Worm (Caenorhabditis elegans) whole organism, L4 larva: Measurements from ENCODE around the gene str-177.
A peak's percentile ranks its signal among the peaks of the same experiment; 100 is the strongest.

Experiments used
- F37D6.2 ChIP-seq: sonication (generic microtip); optimal IDR thresholded peaks from 2 replicates; lab custom pipeline; 2016; ENCODE audit warnings: mild to moderate bottlenecking, missing genetic modification characterization, missing compliant biosample characterization
- F44E2.7 ChIP-seq: fragments of 200-800 bp; sonication (Bioruptor generic); IDR thresholded peaks from 2 replicates; pipeline ENCODE4 v2.1.2; 2022; ENCODE audit warnings: missing genetic modification characterization, missing compliant biosample characterization
- T20F7.1 ChIP-seq: fragments of 200-800 bp; sonication (Bioruptor generic); optimal IDR thresholded peaks from 2 replicates; lab custom pipeline; 2018; ENCODE audit warnings: mild to moderate bottlenecking, missing genetic modification characterization, missing compliant biosample characterization
- ceh-32 ChIP-seq: sonication (generic microtip); optimal IDR thresholded peaks from 2 replicates; lab custom pipeline; 2016; ENCODE audit warnings: mild to moderate bottlenecking, missing genetic modification characterization, missing compliant biosample characterization; ENCODE audit not compliant: poor library complexity
- ceh-82 ChIP-seq: sonication (generic microtip); optimal IDR thresholded peaks from 2 replicates; lab custom pipeline; 2017; ENCODE audit warnings: missing biosample characterization, missing genetic modification characterization
- ctbp-1 ChIP-seq: fragments of 200-800 bp; sonication (Bioruptor generic); IDR thresholded peaks from 2 replicates; pipeline ENCODE4 v1.3.6; 2022; ENCODE audit warnings: missing genetic modification reagents, missing genetic modification characterization, missing compliant biosample characterization
- daf-12 ChIP-seq: fragments of 150-350 bp; optimal IDR thresholded peaks from 2 replicates; lab custom pipeline; 2014; ENCODE audit warnings: missing biosample characterization, missing genetic modification reagents, missing genetic modification characterization
- daf-16 ChIP-seq, 3 experiments: sonication (generic microtip); optimal IDR thresholded peaks; 2 replicates each; lab custom pipeline; 2016 to 2017; ENCODE audit warnings: missing genetic modification characterization in 3 of 3, missing genetic modification reagents in 3 of 3, mild to moderate bottlenecking in 2 of 3, missing compliant biosample characterization in 2 of 3, missing biosample characterization in 1 of 3, moderate library complexity in 1 of 3
- dpl-1 ChIP-seq: fragments of 150-350 bp; optimal IDR thresholded peaks from 2 replicates; lab custom pipeline; 2014; ENCODE audit warnings: missing biosample characterization, missing genetic modification reagents, missing genetic modification characterization
- egl-27 ChIP-seq: sonication (generic microtip); optimal IDR thresholded peaks from 3 replicates; lab custom pipeline; 2017; ENCODE audit warnings: missing biosample characterization, missing genetic modification reagents, missing genetic modification characterization
- fos-1 ChIP-seq: fragments of 150-350 bp; optimal IDR thresholded peaks from 2 replicates; lab custom pipeline; 2014; ENCODE audit warnings: missing biosample characterization, missing genetic modification characterization
- gei-8 ChIP-seq: fragments of 200-800 bp; sonication (Bioruptor generic); optimal IDR thresholded peaks from 2 replicates; lab custom pipeline; 2018; ENCODE audit warnings: mild to moderate bottlenecking, missing genetic modification characterization, missing compliant biosample characterization
- hif-1 ChIP-seq, 2 experiments: sonication (generic microtip); optimal IDR thresholded peaks; 2 replicates each; lab custom pipeline; 2016 to 2017; ENCODE audit warnings: missing compliant biosample characterization in 2 of 2, missing genetic modification characterization in 2 of 2, missing genetic modification reagents in 2 of 2, missing genotype in 2 of 2, mild to moderate bottlenecking in 1 of 2
- hlh-11 ChIP-seq: fragments of 200-800 bp; sonication (Bioruptor generic); optimal IDR thresholded peaks from 2 replicates; lab custom pipeline; 2018; ENCODE audit warnings: mild to moderate bottlenecking, missing genetic modification characterization, missing compliant biosample characterization
- hlh-30 ChIP-seq: sonication (generic microtip); optimal IDR thresholded peaks from 2 replicates; lab custom pipeline; 2017; ENCODE audit warnings: antibody characterized with exemption, mild to moderate bottlenecking, missing genetic modification characterization, missing compliant biosample characterization; ENCODE audit not compliant: insufficient read depth
- hmg-1.1 ChIP-seq: fragments of 200-800 bp; sonication (Bioruptor generic); IDR thresholded peaks from 2 replicates; pipeline ENCODE4 v1.3.6; 2022; ENCODE audit warnings: missing genetic modification reagents, missing genetic modification characterization, missing compliant biosample characterization
- mep-1 ChIP-seq: fragments of 150-350 bp; sonication (generic microtip); optimal IDR thresholded peaks from 3 replicates; lab custom pipeline; 2014; ENCODE audit warnings: missing biosample characterization, missing genetic modification characterization
- mes-2 ChIP-seq: sonication (generic microtip); optimal IDR thresholded peaks from 2 replicates; lab custom pipeline; 2016; ENCODE audit warnings: missing genotype, mild to moderate bottlenecking, missing genetic modification characterization, missing compliant biosample characterization; ENCODE audit not compliant: poor library complexity, severe bottlenecking
- mxl-2 ChIP-seq: fragments of 200-800 bp; sonication (Bioruptor generic); conservative IDR thresholded peaks from 2 replicates; pipeline ENCODE4 v1.3.6; 2022; ENCODE audit warnings: missing genetic modification reagents, missing genetic modification characterization, missing compliant biosample characterization
- nhr-11 ChIP-seq: fragments of 150-350 bp; optimal IDR thresholded peaks from 2 replicates; lab custom pipeline; 2014; ENCODE audit warnings: missing biosample characterization, missing genetic modification characterization
- nhr-237 ChIP-seq: sonication (generic microtip); optimal IDR thresholded peaks from 2 replicates; lab custom pipeline; 2017; ENCODE audit warnings: missing biosample characterization, missing genetic modification characterization
- nhr-48 ChIP-seq: sonication (generic microtip); optimal IDR thresholded peaks from 2 replicates; lab custom pipeline; 2016; ENCODE audit warnings: mild to moderate bottlenecking, missing genetic modification characterization, missing compliant biosample characterization
- nhr-6 ChIP-seq: fragments of 150-350 bp; optimal IDR thresholded peaks from 2 replicates; lab custom pipeline; 2014; ENCODE audit warnings: missing biosample characterization, missing genetic modification characterization
- php-3 ChIP-seq: fragments of 200-800 bp; sonication (Bioruptor generic); IDR thresholded peaks from 2 replicates; pipeline ENCODE4 v1.3.6; 2022; ENCODE audit warnings: missing genetic modification reagents, missing genetic modification characterization, missing compliant biosample characterization
- pqm-1 ChIP-seq: sonication (generic microtip); optimal IDR thresholded peaks from 2 replicates; lab custom pipeline; 2017; ENCODE audit warnings: missing biosample characterization, missing genetic modification characterization
- tag-97 ChIP-seq: fragments of 200-800 bp; sonication (Bioruptor generic); IDR thresholded peaks from 2 replicates; pipeline ENCODE4 v1.3.6; 2022; ENCODE audit warnings: missing genetic modification characterization, missing compliant biosample characterization
- tra-1 ChIP-seq: fragments of 200-800 bp; sonication (Bioruptor generic); IDR thresholded peaks from 2 replicates; pipeline ENCODE4 v1.3.6; 2022; ENCODE audit warnings: missing genetic modification reagents, missing genetic modification characterization, missing compliant biosample characterization
- unc-62 ChIP-seq, 3 experiments: fragments of 150-350 bp in 1 of 3; sonication (generic microtip); optimal IDR thresholded peaks in 2 of 3; peaks in 1 of 3; 1 replicate in 1 of 3; 2 replicates in 2 of 3; lab custom pipeline; 2014 to 2017; ENCODE audit warnings: missing biosample characterization in 3 of 3, missing genetic modification characterization in 3 of 3, missing genetic modification reagents in 3 of 3, missing genotype in 1 of 3
- zip-11 ChIP-seq: fragments of 200-800 bp; sonication (Bioruptor generic); IDR thresholded peaks from 2 replicates; pipeline ENCODE4 v1.3.6; 2022; ENCODE audit warnings: missing genetic modification characterization, missing compliant biosample characterization
- ztf-11 ChIP-seq: fragments of 150-350 bp; optimal IDR thresholded peaks from 2 replicates; lab custom pipeline; 2014; ENCODE audit warnings: missing biosample characterization, missing genetic modification characterization

The str-177 gene

ce11 chrV:9243171-9243996 lies 44.6 kb upstream of the str-177 start, which contains the start of gene glo-4 (continued):
- peak; percentile 40 for TF ChIP-seq nhr-11 (tag; lab: Kevin White, UChicago)
- TF ChIP-seq dpl-1 (GFP tag; lab: Kevin White, UChicago): peak; percentile 80
- no peak for TF ChIP-seq tag-97
- peak; percentile 45; the same call in 1 of the 2 replicates for TF ChIP-seq hmg-1.1 (GFP tag; lab: Robert Waterston, UW)
- no peak for TF ChIP-seq F44E2.7
- 0 out of 2 replicates have a peak, but pooled peaks have one; percentile 50 for TF ChIP-seq ctbp-1 (GFP tag; lab: Robert Waterston, UW)
- TF ChIP-seq hlh-11: peak; percentile 78
- no peak for TF ChIP-seq daf-16 (GFP tag; optimal IDR thresholded peaks at IDR 0.05; lab: Kevin White, UChicago)
- TF ChIP-seq daf-16 (tag; optimal IDR thresholded peaks at IDR 0.05; lab: Kevin White, UChicago): peak; percentile 1
- TF ChIP-seq nhr-237: no peak
- peak; percentile 55 for TF ChIP-seq hlh-30 (tag; lab: Kevin White, UChicago)
- TF ChIP-seq pqm-1 (tag; lab: Kevin White, UChicago): peak; percentile 66
- peak; percentile 70 for TF ChIP-seq T20F7.1 (GFP tag; lab: Kevin White, UChicago)

- TF ChIP-seq egl-27 (tag; lab: Kevin White, UChicago) (no peak), fos-1 (no peak), nhr-6 (tag; lab: Kevin White, UChicago) (no peak), F37D6.2 (tag; lab: Kevin White, UChicago) (no peak), ceh-82 (no peak), nhr-48 (tag; lab: Kevin White, UChicago) (no peak), hlh-30 (tag; lab: Kevin White, UChicago) (no peak), mxl-2 (no peak), ctbp-1 (GFP tag; lab: Robert Waterston, UW) (no peak), daf-12 (no peak), ztf-11 (tag; lab: Kevin White, UChicago) (no peak), ceh-32 (tag; lab: Kevin White, UChicago) (no peak), hif-1 (tag; optimal IDR thresholded peaks at IDR 0.05; lab: Kevin White, UChicago) (no peak), tag-97 (no peak), gei-8 (GFP tag; lab: Kevin White, UChicago) (no peak), mep-1 (tag; lab: Kevin White, UChicago) (no peak)
Observed at ce11 chrV:9232296-9232695, 33.5 kb upstream of the str-177 start, which contains the start of gene F07C3.3. F07C3.3 (minus strand) TSS chrV:9232396.

ce11 chrV:9225675-9226144 lies 26.9 kb upstream of the str-177 start, which contains the start of gene F07C3.2:
F07C3.2 (plus strand) TSS chrV:9226094.
- no peak for TF ChIP-seq dpl-1 (GFP tag; lab: Kevin White, UChicago)
- TF ChIP-seq mes-2 (tag; lab: Kevin White, UChicago): no peak
- TF ChIP-seq unc-62 (GFP tag; optimal IDR thresholded peaks at IDR 0.05 in 1 of 2; lab: Kevin White, UChicago): peak in 1 of 2 experiments; percentile 1
- TF ChIP-seq unc-62 (tag; optimal IDR thresholded peaks at IDR 0.05; lab: Kevin White, UChicago): no peak
- no peak for TF ChIP-seq zip-11 (GFP tag; lab: Robert Waterston, UW)
- 0 out of 2 replicates have a peak, but pooled peaks have one; percentile 34 for TF ChIP-seq ctbp-1 (GFP tag; lab: Robert Waterston, UW)
- TF ChIP-seq hmg-1.1 (GFP tag; lab: Robert Waterston, UW): peak; percentile 39; the same call in 1 of the 2 replicates
- 0 out of 2 replicates have a peak, but pooled peaks have one; percentile 15 for TF ChIP-seq tra-1

ce11 chrV:9224981-9225380 lies 26.2 kb upstream of the str-177 start:
- TF ChIP-seq php-3 (no peak), nhr-48 (tag; lab: Kevin White, UChicago) (peak; percentile 33)
